Fruit fly (Drosophila melanogaster): ENCODE results near the gene CG10477.

DNA sequence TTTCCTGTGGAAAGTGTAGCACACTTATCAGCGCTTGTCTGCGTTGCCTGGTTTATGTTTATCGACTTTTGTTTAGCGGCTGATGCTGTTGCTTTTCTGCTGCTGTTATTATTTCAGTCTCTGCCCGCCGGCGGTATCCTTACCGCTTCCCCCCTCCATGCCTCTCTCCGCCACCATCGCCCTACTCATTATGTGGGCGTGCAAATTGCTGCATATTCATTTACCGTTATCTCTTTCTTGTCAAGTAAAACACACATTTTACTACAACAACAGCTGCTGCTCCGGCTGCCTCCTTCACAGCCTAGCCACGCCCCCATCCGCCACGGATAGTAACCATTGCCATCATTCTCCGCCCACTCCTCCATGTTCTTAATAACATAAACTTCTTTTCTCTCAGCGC lies 34.5 kb downstream of the CG10477 start:
- TF ChIP-seq Dif (GFP tag; optimal IDR thresholded peaks at IDR 0.05; ENCODE audit: partially characterized antibody) (no peak), usp (GFP tag; optimal IDR thresholded peaks at IDR 0.05) (no peak)

All from whole organism, wandering third instar larva.